Fruit fly (Drosophila melanogaster) Kc167 (cell line): Measurements from ENCODE around the gene yellow-k.

Experiments
- Myc ChIP-seq: fragments of >200 bp; optimal IDR thresholded peaks from 2 replicates; lab custom pipeline; 2017; ENCODE audit warnings: missing external identifiers
- Sin3A ChIP-seq: fragments of >200 bp; optimal IDR thresholded peaks from 2 replicates; lab custom pipeline; 2018; ENCODE audit warnings: missing external identifiers
- h ChIP-seq: fragments of >200 bp; optimal IDR thresholded peaks from 3 replicates; lab custom pipeline; 2018; ENCODE audit warnings: missing external identifiers
- insv ChIP-seq: fragments of >200 bp; optimal IDR thresholded peaks from 3 replicates; lab custom pipeline; 2018; ENCODE audit warnings: missing external identifiers
- ttk ChIP-seq: sonication (Bioruptor generic); optimal IDR thresholded peaks from 2 replicates; lab custom pipeline; 2017; ENCODE audit warnings: missing external identifiers

DNA sequence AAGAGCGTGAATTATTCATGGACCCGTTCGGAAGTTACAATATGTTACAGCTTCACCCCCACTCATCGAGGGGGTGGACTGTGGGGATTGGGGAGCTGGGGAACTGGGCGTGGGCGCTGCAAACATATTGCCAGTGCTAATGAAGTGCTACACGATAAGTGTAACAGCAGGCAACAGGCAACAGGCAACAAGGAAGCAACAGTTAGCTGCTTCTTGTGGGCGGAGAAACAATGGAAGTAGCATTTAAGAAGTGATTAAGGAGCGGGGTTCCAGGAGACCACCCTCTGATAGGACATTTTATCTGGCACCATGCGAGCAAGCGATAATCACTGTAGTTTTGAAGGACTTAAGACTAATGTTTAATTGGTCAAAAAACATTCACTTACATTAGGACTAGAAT, 20.9 kb downstream of the yellow-k start:
- TF ChIP-seq Myc (lab: Kevin White, UChicago) (no peak), insv (lab: Kevin White, UChicago) (no peak), h (no peak), Sin3A (lab: Kevin White, UChicago) (no peak), ttk (lab: Kevin White, UChicago) (no peak)
